Fruit fly (Drosophila melanogaster) whole organism, embryonic: ENCODE results near the gene CG17105.

Experiments used
- Atf-2 ChIP-seq: fragments of 200-800 bp; sonication (Bioruptor generic); optimal IDR thresholded peaks from 2 replicates; lab custom pipeline; 2016; ENCODE audit warnings: missing biosample characterization, missing genetic modification characterization
- CG12071 ChIP-seq: fragments of 200-800 bp; sonication (Bioruptor generic); optimal IDR thresholded peaks from 3 replicates; lab custom pipeline; 2018; ENCODE audit warnings: missing biosample characterization, mild to moderate bottlenecking, missing genetic modification characterization
- CG14710 ChIP-seq: fragments of 200-800 bp; sonication (Bioruptor generic); optimal IDR thresholded peaks from 3 replicates; lab custom pipeline; 2019; ENCODE audit warnings: missing biosample characterization, mild to moderate bottlenecking, missing genetic modification characterization, moderate library complexity
- CG15073 ChIP-seq: fragments of 200-800 bp; sonication (Bioruptor generic); optimal IDR thresholded peaks from 2 replicates; lab custom pipeline; 2016; ENCODE audit warnings: missing biosample characterization, missing genetic modification characterization
- CG15696 ChIP-seq: fragments of 200-800 bp; sonication (Bioruptor generic); optimal IDR thresholded peaks from 2 replicates; lab custom pipeline; 2019; ENCODE audit warnings: missing biosample characterization, mild to moderate bottlenecking, missing genetic modification characterization, moderate library complexity
- CG1603 ChIP-seq: fragments of 200-800 bp; sonication (Bioruptor generic); optimal IDR thresholded peaks from 2 replicates; lab custom pipeline; 2019; ENCODE audit warnings: missing biosample characterization, mild to moderate bottlenecking, missing genetic modification characterization, moderate library complexity
- CG16815 ChIP-seq: fragments of 200-800 bp; sonication (Bioruptor generic); optimal IDR thresholded peaks from 3 replicates; lab custom pipeline; 2017; ENCODE audit warnings: missing biosample characterization, mild to moderate bottlenecking, missing genetic modification characterization
- CG2712 ChIP-seq: fragments of 200-800 bp; optimal IDR thresholded peaks from 3 replicates; lab custom pipeline; 2019; ENCODE audit warnings: missing biosample characterization, mild to moderate bottlenecking, missing genetic modification characterization, moderate library complexity
- CG3407 ChIP-seq: fragments of 200-800 bp; sonication (Bioruptor generic); optimal IDR thresholded peaks from 2 replicates; lab custom pipeline; 2018; ENCODE audit warnings: missing biosample characterization, mild to moderate bottlenecking, missing genetic modification characterization
- CG4328 ChIP-seq: fragments of 200-800 bp; sonication (Bioruptor generic); optimal IDR thresholded peaks from 3 replicates; lab custom pipeline; 2017; ENCODE audit warnings: missing biosample characterization, missing genetic modification reagents, missing genetic modification characterization
- CG4707 ChIP-seq: fragments of 200-800 bp; sonication (Bioruptor generic); optimal IDR thresholded peaks from 2 replicates; lab custom pipeline; 2018; ENCODE audit warnings: missing biosample characterization, mild to moderate bottlenecking, missing genetic modification characterization, moderate library complexity
- CG5180 ChIP-seq: fragments of 200-800 bp; sonication (Bioruptor generic); optimal IDR thresholded peaks from 3 replicates; lab custom pipeline; 2017; ENCODE audit warnings: missing biosample characterization, missing genetic modification characterization, mild to moderate bottlenecking, moderate library complexity, missing genetic modification reagents
- CG7357 ChIP-seq: fragments of 200-800 bp; sonication (Bioruptor generic); IDR thresholded peaks from 3 replicates; pipeline ENCODE4 v1.3.6; 2022; ENCODE audit warnings: missing biosample characterization, missing genetic modification characterization
- CG8290 ChIP-seq, 3 experiments: fragments of 200-800 bp; sonication (Bioruptor generic); optimal IDR thresholded peaks; 2 replicates each; lab custom pipeline; 2016 to 2019; ENCODE audit warnings: missing biosample characterization in 3 of 3, missing genetic modification characterization in 3 of 3, mild to moderate bottlenecking in 2 of 3, moderate library complexity in 1 of 3
- CG9609 ChIP-seq: fragments of 200-800 bp; sonication (Bioruptor generic); optimal IDR thresholded peaks from 3 replicates; lab custom pipeline; 2016; ENCODE audit warnings: missing biosample characterization, missing genetic modification characterization
- Dip3 ChIP-seq: fragments of 200-800 bp; sonication (Bioruptor generic); optimal IDR thresholded peaks from 3 replicates; lab custom pipeline; 2016; ENCODE audit warnings: missing biosample characterization, missing genetic modification characterization
- Dll ChIP-seq: fragments of 200-800 bp; sonication (Bioruptor generic); IDR thresholded peaks from 4 replicates; pipeline ENCODE4 v1.3.6; 2022; ENCODE audit warnings: missing biosample characterization, missing genetic modification characterization; ENCODE audit not compliant: partially characterized antibody
- Dref ChIP-seq: fragments of 200-800 bp; sonication (Bioruptor generic); IDR thresholded peaks from 2 replicates; pipeline ENCODE4 v1.3.6; 2022; ENCODE audit warnings: missing biosample characterization, missing genetic modification characterization
- ERR ChIP-seq: fragments of 200-800 bp; sonication (Bioruptor generic); optimal IDR thresholded peaks from 2 replicates; lab custom pipeline; 2016; ENCODE audit warnings: missing biosample characterization, missing genetic modification characterization
- Eip74EF ChIP-seq, 2 experiments: fragments of 200-800 bp in 1 of 2; fragments of >200 bp in 1 of 2; sonication (Bioruptor generic) in 1 of 2; optimal IDR thresholded peaks; 2 replicates each; lab custom pipeline; 2017 to 2019; ENCODE audit warnings: missing biosample characterization in 2 of 2, missing genetic modification characterization in 2 of 2, mild to moderate bottlenecking in 1 of 2, moderate library complexity in 1 of 2
- HmgD ChIP-seq: fragments of 200-800 bp; sonication (Bioruptor generic); optimal IDR thresholded peaks from 3 replicates; lab custom pipeline; 2016; ENCODE audit warnings: missing biosample characterization, missing genetic modification characterization
- Hmx ChIP-seq: fragments of 200-800 bp; sonication (Bioruptor generic); optimal IDR thresholded peaks from 2 replicates; lab custom pipeline; 2016; ENCODE audit warnings: missing biosample characterization, missing genetic modification characterization
- Lim3 ChIP-seq: fragments of 200-800 bp; sonication (Bioruptor generic); IDR thresholded peaks from 2 replicates; pipeline ENCODE4 v1.3.6; 2022; ENCODE audit warnings: missing biosample characterization, missing genetic modification characterization
- Med ChIP-seq: fragments of 200-800 bp; sonication (Bioruptor generic); peaks from one replicate; lab custom pipeline; 2016; ENCODE audit warnings: missing biosample characterization, missing genetic modification characterization, mild to moderate bottlenecking, inconsistent platforms, moderate library complexity
- bowl ChIP-seq: fragments of 200-800 bp; sonication (Bioruptor generic); IDR thresholded peaks from 2 replicates; pipeline ENCODE4 v1.3.6; 2022; ENCODE audit warnings: missing biosample characterization, missing genetic modification characterization
- caup ChIP-seq: fragments of 200-800 bp; sonication (Bioruptor generic); optimal IDR thresholded peaks from 3 replicates; lab custom pipeline; 2017; ENCODE audit warnings: missing biosample characterization, mild to moderate bottlenecking, missing genetic modification characterization, moderate library complexity; ENCODE audit not compliant: severe bottlenecking
- chm ChIP-seq: fragments of 200-800 bp; sonication (Bioruptor generic); IDR thresholded peaks from 2 replicates; pipeline ENCODE4 v1.3.6; 2022; ENCODE audit warnings: missing biosample characterization, missing genetic modification characterization
- crc ChIP-seq: fragments of 200-800 bp; sonication (Bioruptor generic); optimal IDR thresholded peaks from 2 replicates; lab custom pipeline; 2016; ENCODE audit warnings: missing biosample characterization, missing genetic modification characterization
- crp ChIP-seq, 2 experiments: fragments of 200-800 bp; sonication (Bioruptor generic); optimal IDR thresholded peaks; 2 replicates in 1 of 2; 3 replicates in 1 of 2; lab custom pipeline; 2017; ENCODE audit warnings: missing biosample characterization in 2 of 2, missing genetic modification characterization in 2 of 2, mild to moderate bottlenecking in 1 of 2, moderate library complexity in 1 of 2
- dmrt11E ChIP-seq: fragments of 200-800 bp; sonication (Bioruptor generic); optimal IDR thresholded peaks from 3 replicates; lab custom pipeline; 2018; ENCODE audit warnings: missing biosample characterization, mild to moderate bottlenecking, missing genetic modification characterization, moderate library complexity
- exex ChIP-seq: fragments of 200-800 bp; sonication (Bioruptor generic); optimal IDR thresholded peaks from 4 replicates; lab custom pipeline; 2018; ENCODE audit warnings: missing biosample characterization, mild to moderate bottlenecking, missing genetic modification characterization, moderate library complexity
- grau ChIP-seq: fragments of 200-800 bp; optimal IDR thresholded peaks from 3 replicates; lab custom pipeline; 2019; ENCODE audit warnings: missing biosample characterization, mild to moderate bottlenecking, missing genetic modification characterization, moderate library complexity
- grn ChIP-seq: fragments of 200-800 bp; sonication (Bioruptor generic); optimal IDR thresholded peaks from 3 replicates; lab custom pipeline; 2017; ENCODE audit warnings: missing biosample characterization, missing genetic modification characterization
- gsb-n ChIP-seq: fragments of 200-800 bp; sonication (Bioruptor generic); optimal IDR thresholded peaks from 3 replicates; lab custom pipeline; 2018; ENCODE audit warnings: missing biosample characterization, mild to moderate bottlenecking, missing genetic modification characterization
- hkb ChIP-seq, 2 experiments: fragments of 200-800 bp in 1 of 2; fragments of >200 bp in 1 of 2; sonication (Bioruptor generic) in 1 of 2; IDR thresholded peaks in 1 of 2; optimal IDR thresholded peaks in 1 of 2; 2 replicates each; pipeline versions ENCODE4 v1.3.6 to Lab custom; 2017 to 2022; ENCODE audit warnings: missing biosample characterization in 1 of 2, missing genetic modification characterization in 1 of 2
- jigr1 ChIP-seq: fragments of 200-800 bp; sonication (Bioruptor generic); IDR thresholded peaks from 3 replicates; pipeline ENCODE4 v1.3.6; 2022; ENCODE audit warnings: missing biosample characterization, missing genetic modification characterization
- mirr ChIP-seq: fragments of 200-800 bp; sonication (Bioruptor generic); optimal IDR thresholded peaks from 3 replicates; lab custom pipeline; 2018; ENCODE audit warnings: missing biosample characterization, mild to moderate bottlenecking, missing genetic modification characterization
- nerfin-1 ChIP-seq: fragments of 200-800 bp; sonication (Bioruptor generic); optimal IDR thresholded peaks from 3 replicates; lab custom pipeline; 2019; ENCODE audit warnings: missing biosample characterization, mild to moderate bottlenecking, missing genetic modification characterization, moderate library complexity
- psq ChIP-seq: fragments of 200-800 bp; sonication (Bioruptor generic); optimal IDR thresholded peaks from 2 replicates; lab custom pipeline; 2017; ENCODE audit warnings: missing biosample characterization, missing genetic modification characterization
- sens ChIP-seq: fragments of 200-800 bp; sonication (Bioruptor generic); peaks from one replicate; lab custom pipeline; 2016; ENCODE audit warnings: missing biosample characterization, missing genetic modification characterization
- sisA ChIP-seq: fragments of 200-800 bp; sonication (Bioruptor generic); IDR thresholded peaks from 2 replicates; pipeline ENCODE4 v1.3.6; 2022; ENCODE audit warnings: missing biosample characterization, missing genetic modification characterization
- sna ChIP-seq: fragments of 200-800 bp; sonication (Bioruptor generic); IDR thresholded peaks from 2 replicates; pipeline ENCODE4 v1.3.6; 2022; ENCODE audit warnings: missing biosample characterization, missing genetic modification characterization; ENCODE audit not compliant: partially characterized antibody
- sug ChIP-seq: fragments of 200-800 bp; optimal IDR thresholded peaks from 2 replicates; lab custom pipeline; 2019; ENCODE audit warnings: missing biosample characterization, mild to moderate bottlenecking, missing genetic modification characterization, moderate library complexity
- vvl ChIP-seq: fragments of 200-800 bp; sonication (Bioruptor generic); IDR thresholded peaks from 2 replicates; pipeline ENCODE4 v1.3.6; 2022; ENCODE audit warnings: missing biosample characterization, missing genetic modification characterization
- wek ChIP-seq: fragments of 200-800 bp; sonication (Bioruptor generic); optimal IDR thresholded peaks from 3 replicates; lab custom pipeline; 2018; ENCODE audit warnings: missing biosample characterization, mild to moderate bottlenecking, missing genetic modification characterization, moderate library complexity
- zen2 ChIP-seq: fragments of 200-800 bp; sonication (Bioruptor generic); IDR thresholded peaks from 3 replicates; pipeline ENCODE4 v1.3.6; 2022; ENCODE audit warnings: missing biosample characterization, missing genetic modification characterization; ENCODE audit not compliant: partially characterized antibody

CG17105 gene

dm6 chr2L:10697992-10698391, 17.2 kb downstream of the CG17105 start, which contains the start of gene CG7300 (continued):
- TF ChIP-seq hkb (optimal IDR thresholded peaks at IDR 0.05; lab: Kevin White, UChicago) (no peak), hkb (GFP tag; IDR thresholded peaks at IDR 0.05; lab: Robert Waterston, UW) (peak; percentile 64), CG15696 (no peak), Dll (GFP tag; lab: Robert Waterston, UW) (no peak), CG4328 (GFP tag; lab: Kevin White, UChicago) (no peak), Hmx (GFP tag; lab: Kevin White, UChicago) (no peak)

dm6 chr2L:10701499-10702062, 20.8 kb downstream of the CG17105 start, which contains the start of gene Lip1:
TSS of gene Lip1 (minus strand) at chr2L:10701544.
- TF ChIP-seq sisA (GFP tag; lab: Robert Waterston, UW), result no peak
- TF ChIP-seq grn (GFP tag; lab: Kevin White, UChicago), result peak; percentile 6
- TF ChIP-seq Med (GFP tag; lab: Kevin White, UChicago), result no peak
- TF ChIP-seq exex, result peak; percentile 45
- TF ChIP-seq sens (GFP tag; lab: Kevin White, UChicago), result peak; percentile 53
- no peak for TF ChIP-seq sna
- peak; percentile 9 for TF ChIP-seq CG5180
- TF ChIP-seq mirr (GFP tag; lab: Kevin White, UChicago), result peak; percentile 69
- TF ChIP-seq CG12071 (GFP tag; lab: Kevin White, UChicago), result no peak
- TF ChIP-seq Lim3 (GFP tag; lab: Robert Waterston, UW), result peak; percentile 73; the same call in 1 of the 2 replicates
- no peak for TF ChIP-seq nerfin-1 (tag; lab: Kevin White, UChicago)
- 0 out of 2 replicates have a peak, but pooled peaks have one; percentile 18 for TF ChIP-seq vvl (GFP tag; lab: Robert Waterston, UW)
- no peak for TF ChIP-seq ERR (GFP tag; lab: Kevin White, UChicago)
- peak; percentile 55 for TF ChIP-seq grau
- TF ChIP-seq caup, result peak; percentile 2
- TF ChIP-seq psq (GFP tag; lab: Kevin White, UChicago), result no peak
- no peak for TF ChIP-seq zen2 (GFP tag; lab: Robert Waterston, UW)
- TF ChIP-seq gsb-n (tag; lab: Kevin White, UChicago), result no peak
- no peak for TF ChIP-seq wek

- TF ChIP-seq dmrt11E (peak; percentile 80), CG7357 (peak; percentile 72), crc (GFP tag; lab: Kevin White, UChicago) (peak; percentile 52), HmgD (GFP tag; lab: Kevin White, UChicago) (no peak), CG16815 (GFP tag; lab: Kevin White, UChicago) (peak; percentile 31), Dref (GFP tag; lab: Robert Waterston, UW) (no peak), CG9609 (GFP tag; lab: Kevin White, UChicago) (peak; percentile 66), CG15073 (no peak), CG14710 (peak; percentile 70), chm (peak; percentile 61; the same call in 1 of the 2 replicates), CG8290 (GFP tag; optimal IDR thresholded peaks at IDR 0.05; lab: Kevin White, UChicago) (no peak), CG8290 (tag; optimal IDR thresholded peaks at IDR 0.05; lab: Kevin White, UChicago) (peak in 1 of 2 experiments; percentile 80), CG3407 (GFP tag; lab: Kevin White, UChicago) (peak; percentile 62), Eip74EF (GFP tag; optimal IDR thresholded peaks at IDR 0.05; lab: Kevin White, UChicago) (no peak), CG1603 (tag; lab: Kevin White, UChicago) (peak; percentile 84), sug (peak; percentile 92), nerfin-1 (tag; lab: Kevin White, UChicago) (no peak), Atf-2 (GFP tag; lab: Kevin White, UChicago) (peak; percentile 61), CG4707 (GFP tag; lab: Kevin White, UChicago) (no peak), crp (GFP tag; optimal IDR thresholded peaks at IDR 0.05; lab: Kevin White, UChicago) (peak in 1 of 2 experiments; percentile 10), jigr1 (GFP tag; lab: Robert Waterston, UW) (no peak), Dip3 (GFP tag; lab: Kevin White, UChicago) (peak; percentile 63), CG2712 (tag; lab: Kevin White, UChicago) (peak; percentile 84), bowl (no peak), hkb (optimal IDR thresholded peaks at IDR 0.05; lab: Kevin White, UChicago) (no peak), hkb (GFP tag; IDR thresholded peaks at IDR 0.05; lab: Robert Waterston, UW) (peak; percentile 65)
Observed at dm6 chr2L:10703281-10703680, 22.5 kb downstream of the CG17105 start, which contains the start of gene CG6415. TSS of gene CG6415 (plus strand) at chr2L:10703621.
